Fruit fly (Drosophila melanogaster) whole organism, embryonic: ENCODE results near the gene raptor.

Experiments used
- Atf3 ChIP-seq: fragments of 200-800 bp; sonication (Bioruptor generic); optimal IDR thresholded peaks from 3 replicates; lab custom pipeline; 2016; ENCODE audit warnings: missing biosample characterization, missing genetic modification characterization
- B-H1 ChIP-seq: fragments of 200-800 bp; sonication (Bioruptor generic); IDR thresholded peaks from 3 replicates; pipeline ENCODE4 v1.3.6; 2022; ENCODE audit warnings: missing biosample characterization, missing genetic modification characterization
- BtbVII ChIP-seq: fragments of 200-800 bp; sonication (Bioruptor generic); optimal IDR thresholded peaks from 3 replicates; lab custom pipeline; 2017; ENCODE audit warnings: missing biosample characterization, mild to moderate bottlenecking, missing genetic modification characterization
- C15 ChIP-seq: fragments of 200-800 bp; sonication (Bioruptor generic); IDR thresholded peaks from 3 replicates; pipeline ENCODE4 v1.3.6; 2022; ENCODE audit warnings: missing biosample characterization, missing genetic modification characterization
- CG11247 ChIP-seq: fragments of 200-800 bp; sonication (Bioruptor generic); IDR thresholded peaks from 2 replicates; pipeline ENCODE4 v1.3.6; 2022; ENCODE audit warnings: missing biosample characterization, missing genetic modification characterization
- CG11695 ChIP-seq: fragments of 200-800 bp; sonication (Bioruptor generic); IDR thresholded peaks from 3 replicates; pipeline ENCODE4 v1.3.6; 2022; ENCODE audit warnings: missing biosample characterization, missing genetic modification characterization
- CG1233 ChIP-seq: fragments of 200-800 bp; sonication (Bioruptor generic); optimal IDR thresholded peaks from 4 replicates; lab custom pipeline; 2018; ENCODE audit warnings: missing biosample characterization, mild to moderate bottlenecking, missing genetic modification characterization
- CG13123 ChIP-seq: fragments of 200-800 bp; sonication (Bioruptor generic); optimal IDR thresholded peaks from 2 replicates; lab custom pipeline; 2016; ENCODE audit warnings: missing biosample characterization, missing genetic modification characterization
- CG14441 ChIP-seq: fragments of 200-800 bp; sonication (Bioruptor generic); IDR thresholded peaks from 2 replicates; pipeline ENCODE4 v1.3.6; 2022; ENCODE audit warnings: missing biosample characterization, missing genetic modification characterization
- CG14860 ChIP-seq: fragments of 200-800 bp; sonication (Bioruptor generic); IDR thresholded peaks from 3 replicates; pipeline ENCODE4 v1.3.6; 2022; ENCODE audit warnings: missing biosample characterization, missing genetic modification characterization; ENCODE audit not compliant: partially characterized antibody
- CG1529 ChIP-seq: fragments of 200-800 bp; sonication (Bioruptor generic); optimal IDR thresholded peaks from 3 replicates; lab custom pipeline; 2018; ENCODE audit warnings: missing biosample characterization, missing genetic modification characterization
- CG17359 ChIP-seq: fragments of 200-800 bp; sonication (Bioruptor generic); optimal IDR thresholded peaks from 3 replicates; lab custom pipeline; 2018; ENCODE audit warnings: missing biosample characterization, mild to moderate bottlenecking, missing genetic modification characterization, moderate library complexity
- CG2116 ChIP-seq: fragments of 200-800 bp; sonication (Bioruptor generic); optimal IDR thresholded peaks from 3 replicates; lab custom pipeline; 2018; ENCODE audit warnings: missing biosample characterization, mild to moderate bottlenecking, missing genetic modification characterization
- CG2129 ChIP-seq: fragments of 200-800 bp; sonication (Bioruptor generic); IDR thresholded peaks from 2 replicates; pipeline ENCODE4 v1.3.6; 2022; ENCODE audit warnings: missing biosample characterization, missing genetic modification characterization; ENCODE audit not compliant: partially characterized antibody
- CG33213 ChIP-seq: fragments of 200-800 bp; sonication (Bioruptor generic); optimal IDR thresholded peaks from 3 replicates; lab custom pipeline; 2016; ENCODE audit warnings: missing biosample characterization, missing genetic modification characterization
- CG6854 ChIP-seq: fragments of 200-800 bp; sonication (Bioruptor generic); optimal IDR thresholded peaks from 3 replicates; lab custom pipeline; 2017; ENCODE audit warnings: missing biosample characterization, mild to moderate bottlenecking, missing genetic modification characterization
- CG9215 ChIP-seq: fragments of 200-800 bp; sonication (Bioruptor generic); IDR thresholded peaks from 2 replicates; pipeline ENCODE4 v1.3.6; 2022; ENCODE audit warnings: missing biosample characterization, missing genetic modification characterization
- E2f2 ChIP-seq: fragments of 200-800 bp; sonication (Bioruptor generic); IDR thresholded peaks from 2 replicates; pipeline ENCODE4 v1.3.6; 2022; ENCODE audit warnings: missing biosample characterization, missing genetic modification characterization
- Ets97D ChIP-seq: fragments of 200-800 bp; sonication (Bioruptor generic); optimal IDR thresholded peaks from 3 replicates; lab custom pipeline; 2016; ENCODE audit warnings: missing biosample characterization, missing genetic modification characterization
- HLH54F ChIP-seq: fragments of 200-800 bp; sonication (Bioruptor generic); optimal IDR thresholded peaks from 3 replicates; lab custom pipeline; 2016; ENCODE audit warnings: missing biosample characterization, missing genetic modification characterization
- HLHmδ ChIP-seq: fragments of 200-800 bp; sonication (Bioruptor generic); optimal IDR thresholded peaks from 2 replicates; lab custom pipeline; 2018; ENCODE audit warnings: missing biosample characterization, mild to moderate bottlenecking, missing genetic modification characterization, moderate library complexity
- Hand ChIP-seq: fragments of 200-800 bp; sonication (Bioruptor generic); optimal IDR thresholded peaks from 2 replicates; lab custom pipeline; 2017; ENCODE audit warnings: mild to moderate bottlenecking, missing biosample characterization, missing genetic modification reagents, missing genetic modification characterization
- Kr ChIP-seq: fragments of 200-800 bp; sonication (Bioruptor generic); optimal IDR thresholded peaks from 2 replicates; lab custom pipeline; 2017; ENCODE audit warnings: missing biosample characterization, mild to moderate bottlenecking, missing genetic modification characterization
- Lpt ChIP-seq: fragments of >200 bp; optimal IDR thresholded peaks from 2 replicates; lab custom pipeline; 2018; ENCODE audit warnings: missing biosample characterization, missing genetic modification characterization
- Max ChIP-seq: fragments of 200-800 bp; sonication (Bioruptor generic); optimal IDR thresholded peaks from 2 replicates; lab custom pipeline; 2016; ENCODE audit warnings: missing biosample characterization, mild to moderate bottlenecking, missing genetic modification characterization
- NK7.1 ChIP-seq: fragments of 200-800 bp; sonication (Bioruptor generic); optimal IDR thresholded peaks from 3 replicates; lab custom pipeline; 2016; ENCODE audit warnings: missing biosample characterization, missing genetic modification characterization
- Nf-YA ChIP-seq: fragments of 200-800 bp; sonication (Bioruptor generic); IDR thresholded peaks from 2 replicates; pipeline ENCODE4 v1.3.6; 2022; ENCODE audit warnings: missing biosample characterization, missing genetic modification characterization
- Pdp1 ChIP-seq, 2 experiments: fragments of 200-800 bp; sonication (Bioruptor generic); optimal IDR thresholded peaks; 3 replicates each; lab custom pipeline; 2016; ENCODE audit warnings: missing biosample characterization in 2 of 2, missing genetic modification characterization in 2 of 2, mild to moderate bottlenecking in 1 of 2, moderate library complexity in 1 of 2
- Scr ChIP-seq: fragments of 200-800 bp; sonication (Bioruptor generic); IDR thresholded peaks from 2 replicates; pipeline ENCODE4 v1.3.6; 2022; ENCODE audit warnings: missing biosample characterization, missing genetic modification characterization; ENCODE audit not compliant: partially characterized antibody
- Sox102F ChIP-seq: fragments of 200-800 bp; sonication (Bioruptor generic); optimal IDR thresholded peaks from 2 replicates; lab custom pipeline; 2018; ENCODE audit warnings: missing biosample characterization, mild to moderate bottlenecking, missing genetic modification characterization, moderate library complexity
- Trl ChIP-seq, 3 experiments: fragments of >200 bp in 2 of 3; fragments of 200-800 bp in 1 of 3; sonication (Bioruptor generic) in 1 of 3; optimal IDR thresholded peaks; 2 replicates in 1 of 3; 3 replicates in 2 of 3; lab custom pipeline; 2016 to 2017; ENCODE audit warnings: missing biosample characterization in 1 of 3, missing genetic modification characterization in 1 of 3
- ara ChIP-seq: fragments of 200-800 bp; sonication (Bioruptor generic); IDR thresholded peaks from 2 replicates; pipeline ENCODE4 v1.3.6; 2022; ENCODE audit warnings: missing biosample characterization, missing genetic modification characterization
- br ChIP-seq: fragments of >200 bp; optimal IDR thresholded peaks from 2 replicates; lab custom pipeline; 2017
- crc ChIP-seq: fragments of 200-800 bp; sonication (Bioruptor generic); optimal IDR thresholded peaks from 2 replicates; lab custom pipeline; 2016; ENCODE audit warnings: missing biosample characterization, missing genetic modification characterization
- ewg ChIP-seq: fragments of 200-800 bp; sonication (Bioruptor generic); optimal IDR thresholded peaks from 3 replicates; lab custom pipeline; 2017; ENCODE audit warnings: mild to moderate bottlenecking, missing biosample characterization, missing genetic modification reagents, missing genetic modification characterization
- ftz-f1 ChIP-seq: fragments of 200-800 bp; sonication (Bioruptor generic); optimal IDR thresholded peaks from 2 replicates; lab custom pipeline; 2016; ENCODE audit warnings: missing biosample characterization, missing genetic modification characterization
- gro ChIP-seq: fragments of 200-800 bp; sonication (Bioruptor generic); optimal IDR thresholded peaks from 2 replicates; lab custom pipeline; 2016; ENCODE audit warnings: missing biosample characterization, missing genetic modification characterization
- jumu ChIP-seq: fragments of 200-800 bp; sonication (Bioruptor generic); optimal IDR thresholded peaks from 3 replicates; lab custom pipeline; 2016; ENCODE audit warnings: missing biosample characterization, missing genetic modification characterization
- klu ChIP-seq: fragments of 200-800 bp; sonication (Bioruptor generic); IDR thresholded peaks from 2 replicates; pipeline ENCODE4 v1.3.6; 2022; ENCODE audit warnings: missing biosample characterization, missing genetic modification characterization
- mld ChIP-seq: fragments of 200-800 bp; sonication (Bioruptor generic); IDR thresholded peaks from 3 replicates; pipeline ENCODE4 v1.3.6; 2022; ENCODE audit warnings: missing biosample characterization, missing genetic modification characterization; ENCODE audit not compliant: partially characterized antibody
- oc ChIP-seq: fragments of 200-800 bp; sonication (Bioruptor generic); optimal IDR thresholded peaks from 2 replicates; lab custom pipeline; 2018; ENCODE audit warnings: missing biosample characterization, mild to moderate bottlenecking, missing genetic modification characterization, moderate library complexity
- prd ChIP-seq, 3 experiments: fragments of >200 bp in 2 of 3; fragments of 200-800 bp in 1 of 3; sonication (Bioruptor generic) in 1 of 3; optimal IDR thresholded peaks in 2 of 3; IDR thresholded peaks in 1 of 3; 2 replicates in 2 of 3; 3 replicates in 1 of 3; pipeline versions ENCODE4 v1.3.6 to Lab custom; 2017 to 2022; ENCODE audit warnings: missing biosample characterization in 1 of 3, missing genetic modification characterization in 1 of 3
- sens ChIP-seq: fragments of 200-800 bp; sonication (Bioruptor generic); peaks from one replicate; lab custom pipeline; 2016; ENCODE audit warnings: missing biosample characterization, missing genetic modification characterization
- sima ChIP-seq: fragments of 200-800 bp; sonication (Bioruptor generic); optimal IDR thresholded peaks from 2 replicates; lab custom pipeline; 2016; ENCODE audit warnings: missing biosample characterization, missing genetic modification characterization
- tap ChIP-seq: fragments of 200-800 bp; optimal IDR thresholded peaks from 3 replicates; lab custom pipeline; 2019; ENCODE audit warnings: missing biosample characterization, mild to moderate bottlenecking, missing genetic modification characterization, moderate library complexity
- tna ChIP-seq: fragments of 200-800 bp; sonication (Bioruptor generic); IDR thresholded peaks from 2 replicates; pipeline ENCODE4 v1.3.6; 2022; ENCODE audit warnings: missing biosample characterization, missing genetic modification characterization; ENCODE audit not compliant: partially characterized antibody
- toy ChIP-seq: fragments of 200-800 bp; sonication (Bioruptor generic); IDR thresholded peaks from 2 replicates; pipeline ENCODE4 v1.3.6; 2022; ENCODE audit warnings: missing biosample characterization, missing genetic modification characterization
- trh ChIP-seq: fragments of 200-800 bp; sonication (Bioruptor generic); optimal IDR thresholded peaks from 2 replicates; lab custom pipeline; 2016; ENCODE audit warnings: missing biosample characterization, missing genetic modification characterization
- tx ChIP-seq: fragments of 200-800 bp; sonication (Bioruptor generic); optimal IDR thresholded peaks from 2 replicates; lab custom pipeline; 2016; ENCODE audit warnings: missing biosample characterization, missing genetic modification characterization
- wek ChIP-seq: fragments of 200-800 bp; sonication (Bioruptor generic); optimal IDR thresholded peaks from 3 replicates; lab custom pipeline; 2018; ENCODE audit warnings: missing biosample characterization, mild to moderate bottlenecking, missing genetic modification characterization, moderate library complexity
- wor ChIP-seq: fragments of 200-800 bp; sonication (Bioruptor generic); IDR thresholded peaks from 2 replicates; pipeline ENCODE4 v1.3.6; 2022; ENCODE audit warnings: missing biosample characterization, missing genetic modification characterization

Gene raptor

DNA sequence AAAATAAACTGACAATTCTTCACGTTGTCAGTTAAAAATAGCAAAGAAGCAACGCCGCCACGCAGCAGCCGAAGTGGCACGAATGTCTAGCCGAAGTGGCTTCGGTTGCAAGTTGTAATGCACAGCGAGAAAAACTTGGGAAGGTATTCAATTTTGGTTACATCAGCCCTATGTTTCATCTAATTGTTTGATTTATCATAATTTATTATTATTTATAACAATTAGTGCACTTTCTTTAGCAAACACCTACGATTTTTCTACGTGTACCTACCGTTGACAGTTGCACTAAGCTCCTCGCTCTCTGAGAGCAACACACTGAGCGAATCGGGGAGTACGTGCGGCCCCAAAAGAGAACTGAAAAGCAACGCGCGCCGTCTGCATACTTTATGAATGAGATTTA lies 15.2 kb downstream of the raptor start, which contains the start of gene Tsp5D (continued):
- peak; percentile 89 for TF ChIP-seq ewg (GFP tag; lab: Kevin White, UChicago)
- peak; percentile 0 to 48 for TF ChIP-seq Trl (optimal IDR thresholded peaks at IDR 0.05; lab: Kevin White, UChicago)
- TF ChIP-seq Trl (GFP tag; optimal IDR thresholded peaks at IDR 0.05; lab: Kevin White, UChicago): peak; percentile 31
- TF ChIP-seq klu: peak; percentile 80
- no peak for TF ChIP-seq prd (optimal IDR thresholded peaks at IDR 0.05; lab: Kevin White, UChicago)
- peak; percentile 95 for TF ChIP-seq prd (GFP tag; IDR thresholded peaks at IDR 0.05; lab: Robert Waterston, UW)
- TF ChIP-seq sima (GFP tag; lab: Kevin White, UChicago): no peak
- TF ChIP-seq CG14441 (GFP tag; lab: Robert Waterston, UW): peak; percentile 96
- TF ChIP-seq mld (GFP tag; lab: Robert Waterston, UW): no peak
- TF ChIP-seq oc (tag; lab: Kevin White, UChicago): peak; percentile 95
- TF ChIP-seq B-H1 (GFP tag; lab: Robert Waterston, UW): peak; percentile 92
- peak; percentile 29 for TF ChIP-seq Hand (GFP tag; lab: Kevin White, UChicago)
- no peak for TF ChIP-seq crc
- peak; percentile 76 for TF ChIP-seq CG9215
- TF ChIP-seq trh (GFP tag; lab: Kevin White, UChicago): peak; percentile 58
- no peak for TF ChIP-seq NK7.1 (GFP tag; lab: Kevin White, UChicago)
- TF ChIP-seq Kr (GFP tag; lab: Kevin White, UChicago): no peak
- peak; percentile 91 for TF ChIP-seq CG1529 (GFP tag; lab: Kevin White, UChicago)
- TF ChIP-seq Nf-YA (GFP tag; lab: Robert Waterston, UW): peak; percentile 93
- peak; percentile 75 for TF ChIP-seq wek
- no peak for TF ChIP-seq HLHmδ (GFP tag; lab: Kevin White, UChicago)
- TF ChIP-seq Scr (GFP tag; lab: Robert Waterston, UW): no peak
- TF ChIP-seq C15 (GFP tag; lab: Robert Waterston, UW): peak; percentile 82
- TF ChIP-seq Pdp1 (GFP tag; optimal IDR thresholded peaks at IDR 0.05; lab: Kevin White, UChicago): peak; percentile 29 to 43
- TF ChIP-seq CG13123: peak; percentile 72
- peak; percentile 89 for TF ChIP-seq sens (GFP tag; lab: Kevin White, UChicago)
- peak; percentile 36 for TF ChIP-seq tx (GFP tag; lab: Kevin White, UChicago)
- no peak for TF ChIP-seq Atf3 (GFP tag; lab: Kevin White, UChicago)
- TF ChIP-seq CG1233: peak; percentile 89
- TF ChIP-seq CG6854 (GFP tag; lab: Kevin White, UChicago): peak; percentile 66
- peak; percentile 95 for TF ChIP-seq tap (tag; lab: Kevin White, UChicago)
- TF ChIP-seq br (lab: Kevin White, UChicago): no peak
- peak; percentile 93 for TF ChIP-seq CG11695 (GFP tag; lab: Robert Waterston, UW)
- TF ChIP-seq ara (GFP tag; lab: Robert Waterston, UW): peak; percentile 96
- TF ChIP-seq ftz-f1 (GFP tag; lab: Kevin White, UChicago): no peak
- TF ChIP-seq CG14860 (GFP tag; lab: Robert Waterston, UW): no peak
- no peak for TF ChIP-seq jumu (GFP tag; lab: Kevin White, UChicago)
- no peak for TF ChIP-seq CG2129 (GFP tag; lab: Robert Waterston, UW)
- peak; percentile 96 for TF ChIP-seq Sox102F (GFP tag; lab: Kevin White, UChicago)
- TF ChIP-seq Ets97D (GFP tag; lab: Kevin White, UChicago): no peak
- TF ChIP-seq CG2116 (GFP tag; lab: Kevin White, UChicago): peak; percentile 43
- peak; percentile 95 for TF ChIP-seq wor (GFP tag; lab: Robert Waterston, UW)
- peak; percentile 98 for TF ChIP-seq CG17359 (tag; lab: Kevin White, UChicago)
- peak; percentile 38 for TF ChIP-seq HLH54F
- peak; percentile 79 for TF ChIP-seq Max
- TF ChIP-seq BtbVII (GFP tag; lab: Kevin White, UChicago): peak; percentile 79
- TF ChIP-seq E2f2 (GFP tag; lab: Robert Waterston, UW): peak; percentile 78
- TF ChIP-seq Lpt (GFP tag; lab: Kevin White, UChicago): no peak
- no peak for TF ChIP-seq tna
- no peak for TF ChIP-seq gro (GFP tag; lab: Kevin White, UChicago)
- peak; percentile 74 for TF ChIP-seq toy (GFP tag; lab: Robert Waterston, UW)
- peak; percentile 87 for TF ChIP-seq CG11247
- peak; percentile 49 for TF ChIP-seq CG33213 (GFP tag; lab: Kevin White, UChicago)
